Fruit fly (Drosophila melanogaster): ENCODE results near the gene CG34008.

CG34008 gene

DNA sequence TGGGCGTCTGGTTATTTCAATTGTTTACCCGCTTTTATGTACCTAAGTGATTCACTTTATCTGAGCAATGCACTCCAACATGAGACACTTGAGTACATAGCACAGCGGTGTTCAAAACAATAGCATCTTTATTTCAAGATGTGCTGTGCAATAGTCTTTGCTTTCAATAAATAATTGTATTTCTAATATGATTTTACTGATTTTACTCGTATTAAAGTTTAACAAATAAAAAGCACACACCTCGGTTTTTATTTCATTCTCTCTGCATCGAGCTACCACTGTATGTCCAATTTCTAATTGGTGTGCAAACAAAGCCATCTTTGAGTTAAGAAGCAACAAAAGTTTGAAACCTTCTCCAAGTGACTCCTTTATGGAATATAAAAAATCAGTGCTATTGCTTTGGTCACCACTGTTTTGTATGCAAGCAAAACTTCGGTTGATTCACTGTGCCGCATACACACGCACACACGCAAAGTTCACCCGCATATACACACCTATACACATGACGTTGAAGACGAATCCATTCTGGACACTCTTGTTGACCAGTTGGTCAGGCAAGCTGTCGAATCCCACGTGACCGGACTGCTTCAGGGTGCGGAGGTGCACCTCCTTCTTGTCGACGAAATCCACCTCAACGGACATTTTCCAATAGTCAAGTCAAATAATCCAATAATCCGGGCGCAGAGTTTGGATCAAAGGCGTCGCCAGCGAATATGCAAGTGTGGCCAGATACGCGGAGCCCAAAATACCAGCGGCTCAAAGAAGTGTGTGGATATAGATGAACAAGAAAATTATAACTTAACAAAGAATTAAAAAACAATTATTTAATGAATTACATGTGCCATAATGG, 6.5 kb upstream of the CG34008 start, which contains the start of gene Septin2 (continued):
- TF ChIP-seq net (GFP tag; optimal IDR thresholded peaks at IDR 0.05) (peak; percentile 94), fkh (GFP tag; optimal IDR thresholded peaks at IDR 0.05) (peak; percentile 91), salr (GFP tag; optimal IDR thresholded peaks at IDR 0.05) (peak; percentile 52 to 91), CG1621 (tag; optimal IDR thresholded peaks at IDR 0.05) (peak; percentile 77), acj6 (GFP tag; optimal IDR thresholded peaks at IDR 0.05) (peak; percentile 92), Eip93F (GFP tag; optimal IDR thresholded peaks at IDR 0.05) (peak; percentile 80), Gug (GFP tag; IDR thresholded peaks at IDR 0.05) (peak; percentile 75), CG6808 (GFP tag; optimal IDR thresholded peaks at IDR 0.05) (peak; percentile 93), Ets96B (tag; optimal IDR thresholded peaks at IDR 0.05) (peak; percentile 89), Lpt (GFP tag; optimal IDR thresholded peaks at IDR 0.05) (peak; percentile 87), Met (GFP tag; optimal IDR thresholded peaks at IDR 0.05) (peak; percentile 96), dac (GFP tag; optimal IDR thresholded peaks at IDR 0.05) (peak; percentile 82), Eip78C (GFP tag) (peak; percentile 99), esn (GFP tag; optimal IDR thresholded peaks at IDR 0.05) (peak; percentile 96), OdsH (GFP tag; optimal IDR thresholded peaks at IDR 0.05) (peak; percentile 94), pdm3 (GFP tag; optimal IDR thresholded peaks at IDR 0.05) (peak; percentile 93), CG8632 (GFP tag; optimal IDR thresholded peaks at IDR 0.05) (peak; percentile 94), topi (GFP tag; optimal IDR thresholded peaks at IDR 0.05) (peak; percentile 96), CG8319 (GFP tag; optimal IDR thresholded peaks at IDR 0.05) (peak; percentile 92), Sox102F (GFP tag; optimal IDR thresholded peaks at IDR 0.05) (peak; percentile 94), spab (GFP tag; optimal IDR thresholded peaks at IDR 0.05) (peak; percentile 90)

dm6 chr3R:20586409-20586808, 5.1 kb upstream of the CG34008 start:
- TF ChIP-seq CG6163 (GFP tag; IDR thresholded peaks at IDR 0.05), result peak; percentile 15; the same call in 1 of the 3 replicates
- no peak for TF ChIP-seq Hr38 (GFP tag; optimal IDR thresholded peaks at IDR 0.05)
- TF ChIP-seq CG10631 (GFP tag; optimal IDR thresholded peaks at IDR 0.05), result no peak

- TF ChIP-seq CG6854 (GFP tag; optimal IDR thresholded peaks at IDR 0.05) (peak; percentile 14), Sox14 (GFP tag; optimal IDR thresholded peaks at IDR 0.05) (peak; percentile 64), Eip78C (GFP tag) (peak; percentile 30), CG7368 (GFP tag; optimal IDR thresholded peaks at IDR 0.05) (no peak)
Observed at dm6 chr3R:20585566-20585965, 4.2 kb upstream of the CG34008 start, which contains the start of gene CG16953. Gene CG16953 (minus strand): TSS chr3R:20585833.

DNA sequence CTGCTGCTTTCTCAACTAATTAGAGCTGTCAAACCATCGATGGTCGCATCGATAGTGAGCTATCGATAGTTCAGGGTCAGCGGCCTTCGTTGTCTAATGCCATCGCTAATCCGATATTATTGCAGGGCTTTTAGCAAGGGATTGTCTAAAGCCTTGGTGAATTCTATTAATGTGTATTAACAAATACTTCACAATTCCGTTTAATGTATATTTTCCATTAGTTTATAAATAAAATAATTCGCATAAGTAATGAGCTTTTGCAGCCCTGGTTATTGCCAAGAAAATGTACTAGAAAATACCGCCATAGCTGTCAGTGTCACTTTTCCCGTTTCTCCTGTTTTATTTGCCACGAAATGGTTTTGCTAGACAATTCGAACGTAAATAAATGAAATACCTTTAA, 1.5 kb downstream of the CG34008 start, which contains the start of the genes EloB and Srp14:
EloB (minus strand) TSS at position 35 of the 400 bp plus-strand sequence.
Srp14 (plus strand) TSS at position 300 of the 400 bp plus-strand sequence.
- TF ChIP-seq acj6 (GFP tag; optimal IDR thresholded peaks at IDR 0.05) (peak; percentile 85), CG6854 (GFP tag; optimal IDR thresholded peaks at IDR 0.05) (no peak), dac (GFP tag; optimal IDR thresholded peaks at IDR 0.05) (no peak), Eip93F (GFP tag; optimal IDR thresholded peaks at IDR 0.05) (peak; percentile 74), Hr39 (GFP tag; optimal IDR thresholded peaks at IDR 0.05) (peak; percentile 85), CG6808 (GFP tag; optimal IDR thresholded peaks at IDR 0.05) (no peak), esn (GFP tag; optimal IDR thresholded peaks at IDR 0.05) (peak; percentile 89), topi (GFP tag; optimal IDR thresholded peaks at IDR 0.05) (peak; percentile 78), achi (GFP tag; optimal IDR thresholded peaks at IDR 0.05) (peak; percentile 100), Hr38 (GFP tag; optimal IDR thresholded peaks at IDR 0.05) (no peak), CG11902 (GFP tag; optimal IDR thresholded peaks at IDR 0.05) (peak; percentile 61), CG32006 (GFP tag; optimal IDR thresholded peaks at IDR 0.05) (no peak), spab (GFP tag; optimal IDR thresholded peaks at IDR 0.05) (no peak), CG34406 (GFP tag; optimal IDR thresholded peaks at IDR 0.05) (peak; percentile 60), Eip75B (GFP tag; optimal IDR thresholded peaks at IDR 0.05) (peak; percentile 74), cyc (GFP tag; optimal IDR thresholded peaks at IDR 0.05) (peak; percentile 81), Eip78C (GFP tag) (peak; percentile 93), net (GFP tag; optimal IDR thresholded peaks at IDR 0.05) (no peak), CG15336 (GFP tag; IDR thresholded peaks at IDR 0.05) (peak; percentile 61), dsx (GFP tag; optimal IDR thresholded peaks at IDR 0.05; ENCODE audit: poor library complexity, severe bottlenecking) (peak; percentile 69), pdm3 (GFP tag; optimal IDR thresholded peaks at IDR 0.05) (no peak), CG16779 (tag; optimal IDR thresholded peaks at IDR 0.05) (no peak), CG3032 (tag; optimal IDR thresholded peaks at IDR 0.05) (peak; percentile 82), eg (GFP tag; IDR thresholded peaks at IDR 0.05) (peak; percentile 80), Lpt (GFP tag; optimal IDR thresholded peaks at IDR 0.05) (peak; percentile 32), salr (GFP tag; optimal IDR thresholded peaks at IDR 0.05) (no peak), Ets21C (GFP tag; optimal IDR thresholded peaks at IDR 0.05) (peak; percentile 72), ss (GFP tag; optimal IDR thresholded peaks at IDR 0.05) (no peak), CG6276 (GFP tag; optimal IDR thresholded peaks at IDR 0.05) (no peak)
